Fruit fly (Drosophila melanogaster) whole organism, larva: ENCODE measurements around the gene CG7367.
"Not testable (repeated sequence)": the region's sequence is repeated elsewhere in the genome, so short reads cannot be mapped to it uniquely, and the experiment has no call there.

ENCODE experiments used
- noc ChIP-seq: fragments of 200-800 bp; sonication (Bioruptor generic); optimal IDR thresholded peaks from 3 replicates; lab custom pipeline; 2019; ENCODE audit warnings: missing biosample characterization, mild to moderate bottlenecking, missing genetic modification characterization, moderate library complexity

The CG7367 gene

DNA sequence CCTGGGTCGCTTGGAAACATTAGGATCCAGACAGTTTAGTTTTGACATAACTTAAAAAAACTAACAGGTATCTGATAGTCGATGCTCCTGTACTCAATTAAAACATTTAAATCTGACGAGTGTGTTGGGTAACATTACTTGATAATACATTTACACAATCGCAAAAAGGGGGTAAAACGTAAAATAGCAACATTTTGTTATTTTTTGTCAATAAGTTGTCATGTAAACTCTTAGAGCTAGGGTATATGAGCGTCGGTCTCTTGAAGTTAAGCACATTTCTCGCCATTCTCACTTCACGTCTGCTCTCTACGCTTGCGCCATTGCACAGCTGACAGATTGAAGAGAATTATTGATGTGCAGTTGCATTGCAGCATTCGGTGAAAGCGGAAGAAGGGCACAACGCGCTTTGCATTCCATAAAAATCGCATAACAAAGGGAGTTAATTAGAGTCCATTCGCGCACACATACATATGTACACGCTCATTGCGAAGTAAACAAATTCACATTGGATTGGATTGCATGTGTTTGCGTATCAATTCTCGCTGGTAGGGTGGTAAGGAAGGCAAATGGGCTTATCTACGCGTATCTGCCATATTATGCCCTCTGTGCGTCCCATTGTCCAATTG lies 54.6 kb downstream of the CG7367 start:
- TF ChIP-seq noc (tag; lab: Kevin White, UChicago): no peak

DNA sequence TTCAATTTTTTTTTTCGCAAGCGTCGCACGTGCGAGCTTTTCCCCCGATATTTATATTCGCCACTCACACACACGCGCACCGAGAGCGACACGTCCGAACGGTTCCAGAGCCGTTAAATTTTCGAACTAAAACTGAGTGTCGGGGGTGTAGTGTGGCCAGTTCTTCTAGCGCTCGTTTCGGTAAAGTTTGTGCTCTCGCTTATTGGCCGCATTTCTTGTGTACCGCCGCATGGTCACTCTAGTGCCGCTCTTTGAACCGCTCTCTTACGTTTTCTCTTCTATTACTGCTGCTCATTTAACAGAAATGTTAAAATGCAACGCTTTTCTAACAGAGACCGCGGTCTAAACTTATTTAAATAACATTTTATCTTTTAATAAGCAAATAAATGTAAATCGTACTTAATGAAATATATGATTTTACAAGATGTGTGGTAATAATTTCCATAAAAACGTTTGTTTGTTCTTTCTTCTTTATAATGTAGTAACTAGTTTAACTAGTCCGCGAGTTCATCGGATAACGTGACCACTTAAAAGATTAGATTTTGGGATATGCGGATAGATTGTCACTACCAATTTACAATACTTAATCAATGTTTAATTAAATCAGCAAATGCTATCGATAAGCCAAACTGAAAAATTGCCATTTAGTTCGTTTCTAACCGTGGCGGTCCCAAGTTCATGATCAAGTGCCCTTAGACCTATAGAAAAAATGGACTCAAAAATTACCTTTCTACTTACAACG lies 55.4 kb downstream of the CG7367 start, which contains the start of gene Snoo:
Snoo (minus strand) TSS at position 138 of the 742 bp plus-strand sequence.
- TF ChIP-seq noc (tag; lab: Kevin White, UChicago): no peak

DNA sequence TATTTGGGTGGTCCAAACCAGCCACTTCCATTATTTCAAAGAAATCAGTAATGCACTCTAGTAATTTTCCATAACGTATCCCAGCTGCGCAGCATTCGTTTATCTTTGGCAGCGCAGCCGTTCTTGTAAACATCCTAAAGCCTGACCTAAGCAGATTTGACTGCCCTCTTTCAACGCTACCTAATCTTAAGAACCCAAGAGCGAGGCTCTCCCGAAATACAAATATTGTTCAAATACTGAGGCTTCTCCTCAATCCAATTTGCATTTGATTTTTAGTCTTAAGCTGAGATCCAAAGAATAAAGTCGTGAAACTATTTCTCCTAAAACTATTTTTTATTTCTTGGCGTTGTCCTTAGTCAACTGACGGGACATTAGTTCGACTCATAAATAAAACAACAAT lies 55.9 kb downstream of the CG7367 start, which contains the start of gene CG7231:
CG7231 (plus strand) TSS at position 301 of the 400 bp plus-strand sequence.
- not testable (repeated sequence) for TF ChIP-seq noc (tag; lab: Kevin White, UChicago)
